Worm (Caenorhabditis elegans): ENCODE measurements around the gene Y54G9A.7.

- no peak for TF ChIP-seq sptf-2 (GFP tag; optimal IDR thresholded peaks at IDR 0.05)
- no peak for TF ChIP-seq efl-1 (GFP tag; optimal IDR thresholded peaks at IDR 0.05)
- TF ChIP-seq nhr-179 (tag; optimal IDR thresholded peaks at IDR 0.05): no peak
Observed at ce11 chrII:13732577-13732976, 7.0 kb upstream of the Y54G9A.7 start.

All from whole organism, young adult.